Worm (Caenorhabditis elegans): ENCODE measurements around the gene H13N06.7.

H13N06.7 gene

ce11 chrX:15496927-15497605, 5.9 kb upstream of the H13N06.7 start, which contains the start of gene suox-1:
Gene suox-1, plus strand, starts transcription at chrX:15497555.
- TF ChIP-seq him-1 (tag; optimal IDR thresholded peaks at IDR 0.05) (no peak), dao-5 (tag; optimal IDR thresholded peaks at IDR 0.05) (no peak), W03F9.2 (tag; optimal IDR thresholded peaks at IDR 0.05) (no peak)

- TF ChIP-seq W03F9.2 (tag; optimal IDR thresholded peaks at IDR 0.05), result no peak
- no peak for TF ChIP-seq him-1 (tag; optimal IDR thresholded peaks at IDR 0.05)
- TF ChIP-seq dao-5 (tag; optimal IDR thresholded peaks at IDR 0.05), result no peak
These were observed 1.9 kb downstream of the H13N06.7 start, which contains the start of gene tbh-1 for ce11 chrX:15504795-15505194. Gene tbh-1, minus strand, starts transcription at chrX:15504895.

DNA sequence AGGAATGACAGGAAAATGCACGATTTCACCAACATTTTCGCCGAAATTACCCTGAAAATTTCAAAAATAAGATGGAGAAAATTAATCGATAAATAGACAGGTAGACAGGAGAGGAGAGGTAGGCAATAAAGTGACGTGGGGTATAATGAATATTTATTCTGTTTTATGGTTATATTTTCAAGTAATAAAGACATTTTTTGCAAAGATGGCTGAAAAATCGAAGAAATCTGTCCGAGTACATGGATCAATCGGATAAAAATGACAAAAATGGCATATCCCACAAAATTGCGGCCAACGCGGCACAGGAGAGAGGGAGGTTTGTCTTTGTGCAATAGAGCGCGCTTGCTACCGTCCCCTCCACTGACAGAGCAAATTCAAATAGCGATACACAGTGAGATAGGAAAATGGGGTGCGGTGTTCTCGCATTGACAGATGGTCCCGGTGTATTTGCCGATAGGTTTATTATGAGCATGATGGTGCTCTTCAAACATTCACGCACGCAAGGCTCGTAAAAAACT, 5.0 kb downstream of the H13N06.7 start, which contains the start of gene zipt-7.2:
TSS of gene zipt-7.2 (minus strand) at position 51 of the 518 bp plus-strand sequence.
- TF ChIP-seq dao-5 (tag; optimal IDR thresholded peaks at IDR 0.05), result no peak
- TF ChIP-seq him-1 (tag; optimal IDR thresholded peaks at IDR 0.05), result no peak
- TF ChIP-seq W03F9.2 (tag; optimal IDR thresholded peaks at IDR 0.05), result no peak

- no peak for TF ChIP-seq dao-5 (tag; optimal IDR thresholded peaks at IDR 0.05)
- no peak for TF ChIP-seq W03F9.2 (tag; optimal IDR thresholded peaks at IDR 0.05)
- TF ChIP-seq him-1 (tag; optimal IDR thresholded peaks at IDR 0.05), result no peak
These were observed 6.8 kb downstream of the H13N06.7 start, which contains the start of gene eat-20 for ce11 chrX:15509681-15510080. Gene eat-20, plus strand, starts transcription at chrX:15510011.

- TF ChIP-seq W03F9.2 (tag; optimal IDR thresholded peaks at IDR 0.05), result no peak
- no peak for TF ChIP-seq him-1 (tag; optimal IDR thresholded peaks at IDR 0.05)
- TF ChIP-seq dao-5 (tag; optimal IDR thresholded peaks at IDR 0.05), result no peak
These were observed 11.6 kb downstream of the H13N06.7 start for ce11 chrX:15514547-15514946.

DNA sequence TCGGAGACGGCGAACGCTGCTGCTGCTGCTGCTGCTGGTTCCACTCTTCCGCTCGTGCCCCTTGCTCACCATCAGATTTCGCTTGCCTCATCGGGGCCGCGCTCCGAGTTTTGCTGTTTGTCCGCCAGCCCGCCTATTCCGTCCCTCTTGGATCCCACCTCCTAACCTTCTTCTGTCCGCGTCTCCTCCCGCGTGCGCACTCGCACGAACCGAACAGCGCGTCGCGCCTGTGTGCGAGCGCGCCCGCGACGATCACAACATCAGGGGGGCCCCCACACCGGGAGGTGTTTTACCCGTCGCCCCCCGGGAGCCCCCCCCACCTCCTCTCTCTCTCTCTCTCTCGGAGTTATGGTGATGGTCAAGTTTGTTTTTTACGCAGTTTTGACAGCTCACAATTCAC, 12.9 kb downstream of the H13N06.7 start:
- no peak for TF ChIP-seq him-1 (tag; optimal IDR thresholded peaks at IDR 0.05)
- TF ChIP-seq W03F9.2 (tag; optimal IDR thresholded peaks at IDR 0.05), result no peak
- no peak for TF ChIP-seq dao-5 (tag; optimal IDR thresholded peaks at IDR 0.05)

- TF ChIP-seq W03F9.2 (tag; optimal IDR thresholded peaks at IDR 0.05) (no peak), him-1 (tag; optimal IDR thresholded peaks at IDR 0.05) (no peak), dao-5 (tag; optimal IDR thresholded peaks at IDR 0.05) (no peak)
These were observed 25.5 kb downstream of the H13N06.7 start for ce11 chrX:15528472-15528871.

- TF ChIP-seq dao-5 (tag; optimal IDR thresholded peaks at IDR 0.05), result no peak
These were observed 30.3 kb downstream of the H13N06.7 start for ce11 chrX:15533260-15533659.

DNA sequence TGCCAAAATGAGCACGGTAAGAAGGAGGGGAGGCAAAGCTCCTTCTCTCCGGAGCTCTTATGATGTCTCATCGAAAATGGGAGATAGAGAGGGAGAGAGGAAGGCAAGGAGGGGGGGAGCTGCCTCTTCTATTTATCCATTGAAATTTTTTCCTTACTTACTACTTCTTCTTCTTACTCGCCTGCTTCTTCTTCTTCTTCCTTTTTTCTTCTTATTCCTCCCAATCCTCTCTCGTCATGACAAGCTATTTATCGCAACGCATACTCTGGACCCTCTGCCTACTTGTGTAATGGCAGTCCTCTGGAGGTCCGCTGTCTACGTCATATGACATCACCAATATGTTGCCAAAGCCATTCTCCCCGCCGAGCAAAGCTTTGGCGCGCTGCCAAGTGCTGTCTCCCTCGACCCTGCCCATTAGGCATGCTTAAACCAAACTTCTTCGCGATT, 32.3 kb downstream of the H13N06.7 start:
- TF ChIP-seq dao-5 (tag; optimal IDR thresholded peaks at IDR 0.05) (no peak), him-1 (tag; optimal IDR thresholded peaks at IDR 0.05) (peak; percentile 72)

DNA sequence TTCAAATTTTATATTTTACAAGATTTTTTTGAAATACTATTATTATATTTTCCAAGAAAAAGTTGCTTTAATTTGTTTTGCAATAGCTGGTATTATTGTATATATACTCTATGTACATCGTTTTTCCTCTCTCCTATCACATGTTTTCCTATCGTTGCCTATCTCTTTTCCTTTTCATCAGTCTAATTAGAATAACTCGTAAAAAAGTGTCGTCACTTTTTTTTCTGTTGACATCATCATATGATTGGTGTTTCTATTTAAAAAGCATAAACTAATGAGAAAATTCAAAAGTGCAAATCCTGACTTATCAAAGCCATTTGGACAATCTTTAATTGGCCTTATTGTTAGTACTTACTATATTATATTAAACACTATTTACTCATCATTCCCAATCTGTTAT, 33.1 kb downstream of the H13N06.7 start:
- TF ChIP-seq him-1 (tag; optimal IDR thresholded peaks at IDR 0.05) (no peak), dao-5 (tag; optimal IDR thresholded peaks at IDR 0.05) (no peak), W03F9.2 (tag; optimal IDR thresholded peaks at IDR 0.05) (no peak)

- TF ChIP-seq him-1 (tag; optimal IDR thresholded peaks at IDR 0.05), result no peak
- no peak for TF ChIP-seq W03F9.2 (tag; optimal IDR thresholded peaks at IDR 0.05)
- no peak for TF ChIP-seq dao-5 (tag; optimal IDR thresholded peaks at IDR 0.05)
These were observed 34.4 kb downstream of the H13N06.7 start, which contains the start of the genes olrn-1 and C02C6.14 for ce11 chrX:15537362-15537761. Gene olrn-1, plus strand, starts transcription at chrX:15537662. Gene C02C6.14, plus strand, starts transcription at chrX:15537665.

ce11 chrX:15539299-15539698, 36.4 kb downstream of the H13N06.7 start:
- TF ChIP-seq W03F9.2 (tag; optimal IDR thresholded peaks at IDR 0.05), result no peak
- TF ChIP-seq him-1 (tag; optimal IDR thresholded peaks at IDR 0.05), result no peak
- TF ChIP-seq dao-5 (tag; optimal IDR thresholded peaks at IDR 0.05), result no peak

DNA sequence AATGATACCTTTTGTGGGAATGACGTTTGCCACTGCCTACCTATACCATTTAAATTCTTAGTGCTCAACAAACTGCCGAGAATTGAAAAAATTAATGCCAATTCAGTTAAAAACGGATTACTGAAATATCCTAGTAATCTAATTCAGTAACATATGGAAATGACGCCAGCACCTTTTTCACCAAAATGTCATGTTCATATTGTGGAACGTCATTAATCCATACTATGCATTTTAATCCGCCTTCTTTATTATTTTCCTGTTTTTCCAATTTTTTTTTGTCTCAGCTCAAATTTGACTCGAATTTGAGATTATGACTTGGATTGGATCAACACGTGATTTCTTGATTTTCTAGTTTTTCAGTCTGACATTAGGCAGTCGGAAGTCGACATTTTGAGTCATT, 38.5 kb downstream of the H13N06.7 start:
- no peak for TF ChIP-seq dao-5 (tag; optimal IDR thresholded peaks at IDR 0.05)
- TF ChIP-seq W03F9.2 (tag; optimal IDR thresholded peaks at IDR 0.05), result no peak
- TF ChIP-seq him-1 (tag; optimal IDR thresholded peaks at IDR 0.05), result no peak

DNA sequence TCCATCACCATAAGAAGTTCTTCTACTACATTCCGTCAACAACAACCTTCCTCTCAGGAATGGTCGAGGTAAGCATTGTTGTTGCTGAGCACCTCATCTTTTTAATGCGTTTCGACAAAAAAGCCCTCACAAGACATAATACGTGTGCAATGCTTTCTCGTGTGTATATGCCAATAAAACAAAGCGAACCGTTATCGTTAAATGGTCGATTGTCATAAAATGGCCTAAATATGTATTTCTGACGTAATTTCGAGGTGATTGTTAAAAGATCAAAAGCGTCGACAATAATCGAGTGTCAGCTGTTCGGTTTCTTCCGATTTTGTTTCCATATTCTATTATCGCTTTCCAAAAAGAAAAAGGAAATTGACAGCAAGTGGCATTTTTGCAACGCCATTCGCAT, 41.7 kb downstream of the H13N06.7 start:
- no peak for TF ChIP-seq dao-5 (tag; optimal IDR thresholded peaks at IDR 0.05)
- no peak for TF ChIP-seq W03F9.2 (tag; optimal IDR thresholded peaks at IDR 0.05)
- TF ChIP-seq him-1 (tag; optimal IDR thresholded peaks at IDR 0.05), result no peak

DNA sequence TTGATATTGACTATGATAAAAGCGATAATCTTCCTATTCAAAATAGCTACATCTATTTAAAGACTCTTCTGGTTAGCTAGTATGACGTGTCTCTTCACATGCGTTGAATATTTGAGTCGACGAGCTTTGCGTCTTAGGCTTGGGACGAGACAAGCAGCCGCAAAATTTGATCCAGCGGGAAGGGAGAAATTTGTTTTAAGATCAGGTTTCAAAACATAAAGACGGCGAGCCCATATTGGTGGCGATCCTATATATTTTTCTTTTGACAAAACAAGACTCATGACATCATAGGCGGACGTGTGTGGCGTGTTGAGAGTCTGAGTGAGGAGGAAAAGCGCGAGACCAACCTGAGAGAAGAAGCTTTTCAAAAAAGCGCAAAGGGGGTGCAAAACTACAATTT, 42.6 kb downstream of the H13N06.7 start:
- TF ChIP-seq dao-5 (tag; optimal IDR thresholded peaks at IDR 0.05) (no peak), him-1 (tag; optimal IDR thresholded peaks at IDR 0.05) (no peak), W03F9.2 (tag; optimal IDR thresholded peaks at IDR 0.05) (no peak)

Measured in whole organism, L4/young adult.